Worm (Caenorhabditis elegans) whole organism, L4 larva: ENCODE measurements around the gene nhx-4.

Experiments
- D1046.2 ChIP-seq: fragments of 200-800 bp; sonication (Bioruptor generic); IDR thresholded peaks from 2 replicates; pipeline ENCODE4 v1.3.6; 2022; ENCODE audit warnings: missing genetic modification characterization, missing compliant biosample characterization
- F26F4.8 ChIP-seq: fragments of 200-800 bp; sonication (Bioruptor generic); conservative IDR thresholded peaks from 2 replicates; pipeline ENCODE4 v1.3.6; 2022; ENCODE audit warnings: missing genetic modification characterization, missing compliant biosample characterization
- T20F7.1 ChIP-seq: fragments of 200-800 bp; sonication (Bioruptor generic); optimal IDR thresholded peaks from 2 replicates; lab custom pipeline; 2018; ENCODE audit warnings: mild to moderate bottlenecking, missing genetic modification characterization, missing compliant biosample characterization
- Y48G9A.11 ChIP-seq: fragments of 200-800 bp; sonication (Bioruptor generic); IDR thresholded peaks from 2 replicates; pipeline ENCODE4 v1.3.6; 2022; ENCODE audit warnings: missing genetic modification reagents, missing genetic modification characterization, missing compliant biosample characterization
- Y5F2A.4 ChIP-seq: fragments of 200-800 bp; sonication (Bioruptor generic); optimal IDR thresholded peaks from 2 replicates; lab custom pipeline; 2018; ENCODE audit warnings: mild to moderate bottlenecking, missing genetic modification characterization, missing compliant biosample characterization
- aha-1 ChIP-seq: fragments of 150-350 bp; peaks from one replicate; lab custom pipeline; 2014; ENCODE audit warnings: missing biosample characterization, missing genetic modification characterization
- arid-1 ChIP-seq: fragments of 200-800 bp; sonication (Bioruptor generic); conservative IDR thresholded peaks from 2 replicates; pipeline ENCODE4 v1.3.6; 2022; ENCODE audit warnings: missing genetic modification reagents, missing genetic modification characterization, missing compliant biosample characterization
- ceh-28 ChIP-seq: fragments of 150-350 bp; optimal IDR thresholded peaks from 2 replicates; lab custom pipeline; 2014; ENCODE audit warnings: missing biosample characterization, missing genetic modification reagents, missing genetic modification characterization
- daf-16 ChIP-seq, 3 experiments: sonication (generic microtip); optimal IDR thresholded peaks; 2 replicates each; lab custom pipeline; 2016 to 2017; ENCODE audit warnings: missing genetic modification characterization in 3 of 3, missing genetic modification reagents in 3 of 3, mild to moderate bottlenecking in 2 of 3, missing compliant biosample characterization in 2 of 3, missing biosample characterization in 1 of 3, moderate library complexity in 1 of 3
- daf-8 ChIP-seq: fragments of 200-800 bp; sonication (Bioruptor generic); IDR thresholded peaks from 2 replicates; pipeline ENCODE4 v1.3.6; 2022; ENCODE audit warnings: missing genetic modification characterization, missing compliant biosample characterization
- dmd-6 ChIP-seq: fragments of 200-800 bp; sonication (Bioruptor generic); IDR thresholded peaks from 2 replicates; pipeline ENCODE4 v1.3.6; 2022; ENCODE audit warnings: missing genetic modification reagents, missing genetic modification characterization, missing compliant biosample characterization
- duxl-1 ChIP-seq: sonication (generic microtip); optimal IDR thresholded peaks from 2 replicates; lab custom pipeline; 2016; ENCODE audit warnings: mild to moderate bottlenecking, missing genetic modification characterization, moderate library complexity, missing compliant biosample characterization; ENCODE audit not compliant: poor library complexity
- egl-27 ChIP-seq: sonication (generic microtip); optimal IDR thresholded peaks from 3 replicates; lab custom pipeline; 2017; ENCODE audit warnings: missing biosample characterization, missing genetic modification reagents, missing genetic modification characterization
- fos-1 ChIP-seq: fragments of 150-350 bp; optimal IDR thresholded peaks from 2 replicates; lab custom pipeline; 2014; ENCODE audit warnings: missing biosample characterization, missing genetic modification characterization
- hlh-30 ChIP-seq: sonication (generic microtip); optimal IDR thresholded peaks from 2 replicates; lab custom pipeline; 2017; ENCODE audit warnings: antibody characterized with exemption, mild to moderate bottlenecking, missing genetic modification characterization, missing compliant biosample characterization; ENCODE audit not compliant: insufficient read depth
- hmg-1.1 ChIP-seq: fragments of 200-800 bp; sonication (Bioruptor generic); IDR thresholded peaks from 2 replicates; pipeline ENCODE4 v1.3.6; 2022; ENCODE audit warnings: missing genetic modification reagents, missing genetic modification characterization, missing compliant biosample characterization
- jun-1 ChIP-seq: fragments of 150-350 bp; optimal IDR thresholded peaks from 2 replicates; lab custom pipeline; 2014; ENCODE audit warnings: missing biosample characterization, missing genetic modification reagents, missing genetic modification characterization
- lin-1 ChIP-seq: fragments of 200-800 bp; sonication (Bioruptor generic); IDR thresholded peaks from 2 replicates; pipeline ENCODE4 v1.3.6; 2022; ENCODE audit warnings: missing genetic modification reagents, missing genetic modification characterization, missing compliant biosample characterization
- lin-29 ChIP-seq: fragments of 200-800 bp; sonication (Bioruptor generic); IDR thresholded peaks from 2 replicates; pipeline ENCODE4 v1.3.6; 2022; ENCODE audit warnings: missing genetic modification reagents, missing genetic modification characterization, missing compliant biosample characterization
- lsy-2 ChIP-seq, 2 experiments: fragments of 150-350 bp in 1 of 2; sonication (generic microtip) in 1 of 2; optimal IDR thresholded peaks; 2 replicates each; lab custom pipeline; 2014 to 2017; ENCODE audit warnings: missing biosample characterization in 2 of 2, missing genetic modification characterization in 2 of 2
- mdt-29 ChIP-seq: fragments of 200-800 bp; sonication (Bioruptor generic); IDR thresholded peaks from 2 replicates; pipeline ENCODE4 v1.3.6; 2022; ENCODE audit warnings: missing genetic modification reagents, missing genetic modification characterization, missing compliant biosample characterization
- nhr-10 ChIP-seq: fragments of 150-350 bp; optimal IDR thresholded peaks from 2 replicates; lab custom pipeline; 2014; ENCODE audit warnings: missing biosample characterization, missing genetic modification characterization
- nhr-111 ChIP-seq: fragments of 200-800 bp; sonication (Bioruptor generic); optimal IDR thresholded peaks from 2 replicates; lab custom pipeline; 2018; ENCODE audit warnings: mild to moderate bottlenecking, missing genetic modification characterization, missing compliant biosample characterization
- nhr-25 ChIP-seq: sonication (generic microtip); optimal IDR thresholded peaks from 2 replicates; lab custom pipeline; 2017; ENCODE audit warnings: missing genetic modification characterization, mild to moderate bottlenecking, missing compliant biosample characterization, antibody characterized with exemption, moderate library complexity, borderline replicate concordance; ENCODE audit not compliant: insufficient read depth
- nhr-41 ChIP-seq: fragments of 200-800 bp; sonication (Bioruptor generic); IDR thresholded peaks from 2 replicates; pipeline ENCODE4 v1.3.6; 2022; ENCODE audit warnings: missing genetic modification reagents, missing genetic modification characterization, missing compliant biosample characterization
- nhr-48 ChIP-seq: sonication (generic microtip); optimal IDR thresholded peaks from 2 replicates; lab custom pipeline; 2016; ENCODE audit warnings: mild to moderate bottlenecking, missing genetic modification characterization, missing compliant biosample characterization
- nhr-6 ChIP-seq: fragments of 150-350 bp; optimal IDR thresholded peaks from 2 replicates; lab custom pipeline; 2014; ENCODE audit warnings: missing biosample characterization, missing genetic modification characterization
- pqm-1 ChIP-seq: sonication (generic microtip); optimal IDR thresholded peaks from 2 replicates; lab custom pipeline; 2017; ENCODE audit warnings: missing biosample characterization, missing genetic modification characterization
- set-16 ChIP-seq: fragments of 200-800 bp; sonication (Bioruptor generic); IDR thresholded peaks from 2 replicates; pipeline ENCODE4 v1.3.6; 2022; ENCODE audit warnings: missing genetic modification reagents, missing genetic modification characterization, missing compliant biosample characterization
- skn-1 ChIP-seq: fragments of 150-350 bp; optimal IDR thresholded peaks from 2 replicates; lab custom pipeline; 2014; ENCODE audit warnings: missing biosample characterization, missing genetic modification characterization
- snpc-1.2 ChIP-seq: fragments of 200-800 bp; sonication (Bioruptor generic); IDR thresholded peaks from 2 replicates; pipeline ENCODE4 v1.3.6; 2022; ENCODE audit warnings: missing genetic modification reagents, missing genetic modification characterization, missing compliant biosample characterization
- tag-97 ChIP-seq: fragments of 200-800 bp; sonication (Bioruptor generic); IDR thresholded peaks from 2 replicates; pipeline ENCODE4 v1.3.6; 2022; ENCODE audit warnings: missing genetic modification characterization, missing compliant biosample characterization
- unc-62 ChIP-seq, 3 experiments: fragments of 150-350 bp in 1 of 3; sonication (generic microtip); optimal IDR thresholded peaks in 2 of 3; peaks in 1 of 3; 1 replicate in 1 of 3; 2 replicates in 2 of 3; lab custom pipeline; 2014 to 2017; ENCODE audit warnings: missing biosample characterization in 3 of 3, missing genetic modification characterization in 3 of 3, missing genetic modification reagents in 3 of 3, missing genotype in 1 of 3
- zip-2 ChIP-seq: fragments of 150-350 bp; optimal IDR thresholded peaks from 2 replicates; lab custom pipeline; 2014; ENCODE audit warnings: missing biosample characterization, missing genetic modification characterization

Gene nhx-4

ce11 chrX:6946789-6947188 lies 32.7 kb downstream of the nhx-4 start:
- TF ChIP-seq jun-1 (tag; lab: Kevin White, UChicago) (no peak), nhr-48 (tag; lab: Kevin White, UChicago) (no peak), unc-62 (GFP tag; optimal IDR thresholded peaks at IDR 0.05 in 1 of 2; lab: Kevin White, UChicago) (peak in 1 of 2 experiments; percentile 96), unc-62 (tag; optimal IDR thresholded peaks at IDR 0.05; lab: Kevin White, UChicago) (no peak), egl-27 (tag; lab: Kevin White, UChicago) (no peak), Y5F2A.4 (GFP tag; lab: Kevin White, UChicago) (no peak), nhr-6 (no peak), lin-1 (GFP tag; lab: Robert Waterston, UW) (no peak)

- no peak for TF ChIP-seq lin-29 (GFP tag; lab: Robert Waterston, UW)
- TF ChIP-seq fos-1 (tag; lab: Kevin White, UChicago) = no peak
- no peak for TF ChIP-seq skn-1 (tag; lab: Kevin White, UChicago)
- no peak for TF ChIP-seq daf-8 (GFP tag; lab: Robert Waterston, UW)
- no peak for TF ChIP-seq nhr-25
- no peak for TF ChIP-seq hmg-1.1 (GFP tag; lab: Robert Waterston, UW)
- no peak for TF ChIP-seq zip-2 (tag; lab: Kevin White, UChicago)
- TF ChIP-seq dmd-6 (GFP tag; lab: Robert Waterston, UW) = no peak
- no peak for TF ChIP-seq arid-1
- no peak for TF ChIP-seq aha-1 (tag; lab: Kevin White, UChicago)
- no peak for TF ChIP-seq nhr-10
These were observed 39.2 kb downstream of the nhx-4 start for ce11 chrX:6953339-6953738.

ce11 chrX:6956299-6956698 lies 42.2 kb downstream of the nhx-4 start, which contains the start of gene inx-1:
inx-1 (minus strand) TSS chrX:6956399.
- TF ChIP-seq duxl-1 (tag; lab: Kevin White, UChicago) (no peak), D1046.2 (no peak), arid-1 (no peak), T20F7.1 (no peak), nhr-111 (no peak), daf-16 (GFP tag; optimal IDR thresholded peaks at IDR 0.05; lab: Kevin White, UChicago) (no peak), daf-16 (tag; optimal IDR thresholded peaks at IDR 0.05; lab: Kevin White, UChicago) (no peak), ceh-28 (tag; lab: Kevin White, UChicago) (no peak), snpc-1.2 (GFP tag; lab: Robert Waterston, UW) (no peak), set-16 (GFP tag; lab: Robert Waterston, UW) (no peak)

ce11 chrX:6958914-6959313 lies 44.8 kb downstream of the nhx-4 start:
- TF ChIP-seq aha-1 (tag; lab: Kevin White, UChicago) (peak; percentile 61), lsy-2 (tag; optimal IDR thresholded peaks at IDR 0.05; lab: Kevin White, UChicago) (no peak)

- peak in 1 of 2 experiments; percentile 83 for TF ChIP-seq unc-62 (GFP tag; optimal IDR thresholded peaks at IDR 0.05 in 1 of 2; lab: Kevin White, UChicago)
- no peak for TF ChIP-seq unc-62 (tag; optimal IDR thresholded peaks at IDR 0.05; lab: Kevin White, UChicago)
- no peak for TF ChIP-seq tag-97
- TF ChIP-seq mdt-29 (GFP tag; lab: Robert Waterston, UW) = no peak
- TF ChIP-seq aha-1 (tag; lab: Kevin White, UChicago) = no peak
- no peak for TF ChIP-seq dmd-6 (GFP tag; lab: Robert Waterston, UW)
- no peak for TF ChIP-seq Y5F2A.4 (GFP tag; lab: Kevin White, UChicago)
- TF ChIP-seq hlh-30 = no peak
- TF ChIP-seq arid-1 = no peak
These were observed 45.4 kb downstream of the nhx-4 start for ce11 chrX:6959534-6959933.

ce11 chrX:6962347-6962746 lies 48.3 kb downstream of the nhx-4 start:
- TF ChIP-seq daf-16 (GFP tag; optimal IDR thresholded peaks at IDR 0.05; lab: Kevin White, UChicago) = peak in 1 of 2 experiments; percentile 31
- TF ChIP-seq daf-16 (tag; optimal IDR thresholded peaks at IDR 0.05; lab: Kevin White, UChicago) = no peak
- TF ChIP-seq Y48G9A.11 (GFP tag; lab: Robert Waterston, UW) = no peak
- no peak for TF ChIP-seq lsy-2 (tag; optimal IDR thresholded peaks at IDR 0.05; lab: Kevin White, UChicago)
- TF ChIP-seq F26F4.8 (GFP tag; lab: Robert Waterston, UW) = no peak
- TF ChIP-seq set-16 (GFP tag; lab: Robert Waterston, UW) = no peak
- TF ChIP-seq nhr-41 = no peak
- no peak for TF ChIP-seq pqm-1
